Worm (Caenorhabditis elegans): ENCODE results near the gene Y79H2A.4.

DNA sequence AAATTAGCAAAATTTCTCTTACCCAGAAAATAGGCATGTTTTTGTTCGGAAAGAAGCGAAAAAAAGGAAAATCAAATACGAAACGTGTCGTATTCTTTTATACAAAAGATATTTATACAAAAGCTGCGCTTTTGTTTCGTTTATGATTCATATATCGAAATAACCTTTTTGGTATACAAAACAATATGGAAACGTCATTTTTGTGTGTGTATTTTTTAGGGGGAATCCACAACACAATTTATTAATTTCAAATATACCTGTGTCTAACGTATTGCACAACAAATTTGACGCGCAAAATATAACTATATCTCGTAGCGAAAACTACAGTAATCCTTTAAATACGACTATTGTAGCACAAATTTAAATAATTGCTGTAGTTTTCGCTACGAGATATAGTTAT, 10.4 kb upstream of the Y79H2A.4 start, which contains the start of gene Y79H2A.2:
- TF ChIP-seq sea-1 (GFP tag; conservative IDR thresholded peaks at IDR 0.05) (no peak), hmbx-1 (tag; optimal IDR thresholded peaks at IDR 0.05) (no peak), ama-1 (optimal IDR thresholded peaks at IDR 0.05) (no peak), tra-4 (tag; optimal IDR thresholded peaks at IDR 0.05) (no peak), flt-1 (GFP tag; IDR thresholded peaks at IDR 0.05) (no peak), hnd-1 (tag; optimal IDR thresholded peaks at IDR 0.05) (no peak), scrt-1 (GFP tag; IDR thresholded peaks at IDR 0.05) (no peak), pes-1 (GFP tag; IDR thresholded peaks at IDR 0.05) (no peak), aly-1 (tag; optimal IDR thresholded peaks at IDR 0.05) (no peak), F13C5.2 (tag; optimal IDR thresholded peaks at IDR 0.05) (no peak), hmg-4 (GFP tag; optimal IDR thresholded peaks at IDR 0.05) (no peak), tbx-11 (GFP tag; IDR thresholded peaks at IDR 0.05) (no peak), ceh-13 (GFP tag; optimal IDR thresholded peaks at IDR 0.05) (no peak)
